Worm (Caenorhabditis elegans): ENCODE results near the gene fbxa-2.

Gene fbxa-2

ce11 chrV:16233624-16234023, 35.8 kb downstream of the fbxa-2 start, which contains the start of gene clec-233:
clec-233 (plus strand) TSS chrV:16233924.
- TF ChIP-seq tbx-8 (GFP tag; optimal IDR thresholded peaks at IDR 0.05): no peak
- no peak for TF ChIP-seq unc-62 (GFP tag; optimal IDR thresholded peaks at IDR 0.05)
- no peak for TF ChIP-seq sem-2 (GFP tag; optimal IDR thresholded peaks at IDR 0.05)
- no peak for TF ChIP-seq nhr-12 (tag; optimal IDR thresholded peaks at IDR 0.05)
- TF ChIP-seq nhr-28 (tag; optimal IDR thresholded peaks at IDR 0.05): no peak
- no peak for TF ChIP-seq ztf-11 (tag; optimal IDR thresholded peaks at IDR 0.05)
- TF ChIP-seq lsy-2 (tag; optimal IDR thresholded peaks at IDR 0.05): no peak
- TF ChIP-seq pha-4 (tag; optimal IDR thresholded peaks at IDR 0.05): no peak
- TF ChIP-seq ham-2 (GFP tag; optimal IDR thresholded peaks at IDR 0.05): no peak
- no peak for TF ChIP-seq ceh-39 (tag; optimal IDR thresholded peaks at IDR 0.05)
- TF ChIP-seq bed-3 (GFP tag; optimal IDR thresholded peaks at IDR 0.05): no peak
- TF ChIP-seq M03D4.4 (tag; optimal IDR thresholded peaks at IDR 0.05): no peak
- TF ChIP-seq flh-1 (GFP tag; optimal IDR thresholded peaks at IDR 0.05): no peak
- TF ChIP-seq ces-1 (GFP tag; optimal IDR thresholded peaks at IDR 0.05): no peak
- no peak for TF ChIP-seq lin-13 (tag; optimal IDR thresholded peaks at IDR 0.05)
- no peak for TF ChIP-seq ceh-83 (GFP tag; optimal IDR thresholded peaks at IDR 0.05)

ce11 chrV:16232180-16232579, 37.3 kb downstream of the fbxa-2 start, which contains the start of gene gst-22:
gst-22 (minus strand) TSS chrV:16232282.
- no peak for TF ChIP-seq ceh-43 (GFP tag; optimal IDR thresholded peaks at IDR 0.05)
- no peak for TF ChIP-seq unc-120 (tag; optimal IDR thresholded peaks at IDR 0.05; ENCODE audit: poor library complexity, severe bottlenecking)
- no peak for TF ChIP-seq nhr-2 (tag; optimal IDR thresholded peaks at IDR 0.05)
- TF ChIP-seq ham-2 (GFP tag; optimal IDR thresholded peaks at IDR 0.05): no peak
- TF ChIP-seq lin-32 (GFP tag; optimal IDR thresholded peaks at IDR 0.05): no peak
- TF ChIP-seq sptf-1 (tag; optimal IDR thresholded peaks at IDR 0.05): no peak
- TF ChIP-seq ces-1 (GFP tag; optimal IDR thresholded peaks at IDR 0.05): no peak

ce11 chrV:16229896-16230295, 39.6 kb downstream of the fbxa-2 start, which contains the start of the genes F21H7.2 and F21H7.12:
F21H7.2 (minus strand) TSS chrV:16229996.
F21H7.12 (plus strand) TSS chrV:16230165.
- TF ChIP-seq ceh-83 (GFP tag; optimal IDR thresholded peaks at IDR 0.05) (no peak), tbx-8 (GFP tag; optimal IDR thresholded peaks at IDR 0.05) (no peak), flh-1 (GFP tag; optimal IDR thresholded peaks at IDR 0.05) (no peak), ham-2 (GFP tag; optimal IDR thresholded peaks at IDR 0.05) (no peak), unc-62 (GFP tag; optimal IDR thresholded peaks at IDR 0.05) (no peak), bed-3 (GFP tag; optimal IDR thresholded peaks at IDR 0.05) (no peak), ceh-43 (GFP tag; optimal IDR thresholded peaks at IDR 0.05) (no peak), pha-4 (tag; optimal IDR thresholded peaks at IDR 0.05) (no peak), mab-5 (tag; optimal IDR thresholded peaks at IDR 0.05) (no peak), blmp-1 (tag; optimal IDR thresholded peaks at IDR 0.05) (no peak), lin-13 (tag; optimal IDR thresholded peaks at IDR 0.05) (no peak), M03D4.4 (tag; optimal IDR thresholded peaks at IDR 0.05) (no peak), ces-1 (GFP tag; optimal IDR thresholded peaks at IDR 0.05) (no peak), unc-120 (tag; optimal IDR thresholded peaks at IDR 0.05; ENCODE audit: poor library complexity, severe bottlenecking) (no peak), elt-1 (tag; optimal IDR thresholded peaks at IDR 0.05; ENCODE audit: borderline replicate concordance, insufficient read depth) (no peak), mls-2 (tag; optimal IDR thresholded peaks at IDR 0.05) (no peak)

ce11 chrV:16229439-16229838, 40.0 kb downstream of the fbxa-2 start:
- TF ChIP-seq sptf-1 (tag; optimal IDR thresholded peaks at IDR 0.05) (no peak), zip-8 (tag; optimal IDR thresholded peaks at IDR 0.05) (peak; percentile 69), cnd-1 (tag; optimal IDR thresholded peaks at IDR 0.05) (no peak), elt-3 (tag; optimal IDR thresholded peaks at IDR 0.05) (no peak)

DNA sequence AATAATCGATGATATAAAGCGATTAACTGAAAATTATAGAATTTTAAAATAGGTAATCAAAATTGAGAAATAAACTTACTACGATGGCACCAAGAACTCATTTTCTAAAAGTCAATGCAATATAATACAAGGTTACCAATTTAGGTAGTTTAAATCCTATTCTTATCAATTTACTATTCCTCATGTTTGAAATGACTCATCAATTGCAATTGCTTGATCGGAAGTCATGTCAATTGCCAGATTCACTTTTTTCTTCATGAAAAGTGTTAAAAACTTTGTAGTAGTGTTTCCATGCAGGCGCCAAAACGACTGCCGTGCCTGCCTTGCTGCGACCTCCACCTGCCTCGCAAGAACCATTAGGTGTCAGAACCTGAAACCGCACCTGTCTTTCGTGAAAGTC, 42.9 kb downstream of the fbxa-2 start, which contains the start of gene F11A5.13:
Gene F11A5.13, minus strand, starts transcription at position 101 of the 400 bp plus-strand sequence.
- TF ChIP-seq zip-8 (tag; optimal IDR thresholded peaks at IDR 0.05) (no peak), lin-32 (GFP tag; optimal IDR thresholded peaks at IDR 0.05) (no peak), nhr-28 (tag; optimal IDR thresholded peaks at IDR 0.05) (no peak), mab-5 (tag; optimal IDR thresholded peaks at IDR 0.05) (no peak), elt-1 (tag; optimal IDR thresholded peaks at IDR 0.05; ENCODE audit: borderline replicate concordance, insufficient read depth) (no peak)

DNA sequence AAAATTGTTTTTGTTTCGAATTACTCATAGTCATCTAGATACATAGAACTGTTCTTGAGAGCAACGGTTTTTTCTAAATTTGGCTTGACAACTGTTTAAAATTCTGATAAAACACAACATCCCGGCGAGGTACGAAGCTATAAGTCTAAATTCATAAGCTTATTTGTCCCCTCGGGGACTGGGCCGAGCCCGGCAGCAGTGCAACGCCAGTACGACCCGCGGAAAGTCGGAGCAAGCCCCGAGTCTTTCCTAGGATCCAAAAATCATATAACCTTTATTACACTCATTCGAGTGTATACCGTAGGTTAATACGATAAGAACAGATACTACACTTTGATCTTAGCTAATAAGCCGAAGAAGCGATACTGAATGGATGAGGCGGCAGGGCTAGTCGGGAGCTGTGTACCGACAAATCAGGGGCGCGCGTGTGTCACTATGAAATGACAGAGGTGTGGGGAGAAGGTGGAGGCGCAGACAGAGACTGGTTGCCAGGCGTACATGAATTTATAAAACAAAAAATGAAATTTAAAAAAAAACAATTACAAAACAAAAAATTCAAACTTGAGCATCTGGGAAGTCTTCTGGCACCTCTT, 43.8 kb downstream of the fbxa-2 start:
- TF ChIP-seq ceh-43 (GFP tag; optimal IDR thresholded peaks at IDR 0.05): no peak

Measured in whole organism, mixed stage, embryonic.